Worm (Caenorhabditis elegans) whole organism, L1 larva: ENCODE measurements around the gene F41E6.15.
A peak's percentile ranks its signal among the peaks of the same experiment; 100 is the strongest.

Experiments
- C16A3.4 ChIP-seq: fragments of 150-350 bp; optimal IDR thresholded peaks from 2 replicates; lab custom pipeline; 2014; ENCODE audit warnings: missing biosample characterization, missing genetic modification characterization
- Y116A8C.19 ChIP-seq: sonication (generic microtip); optimal IDR thresholded peaks from 2 replicates; lab custom pipeline; 2016; ENCODE audit warnings: missing compliant biosample characterization, missing genetic modification characterization, borderline replicate concordance
- aha-1 ChIP-seq: fragments of 150-350 bp; optimal IDR thresholded peaks from 2 replicates; lab custom pipeline; 2014; ENCODE audit warnings: missing biosample characterization, missing genetic modification characterization
- aly-2 ChIP-seq: fragments of 150-350 bp; optimal IDR thresholded peaks from 2 replicates; lab custom pipeline; 2014; ENCODE audit warnings: missing biosample characterization, missing genetic modification characterization
- blmp-1 ChIP-seq: fragments of 150-350 bp; optimal IDR thresholded peaks from 2 replicates; lab custom pipeline; 2014; ENCODE audit warnings: missing biosample characterization, missing genetic modification characterization
- ceh-82 ChIP-seq, 3 experiments: fragments of 150-350 bp in 1 of 3; sonication (generic microtip) in 2 of 3; optimal IDR thresholded peaks; 2 replicates each; lab custom pipeline; 2014 to 2017; ENCODE audit warnings: missing biosample characterization in 3 of 3, missing genetic modification characterization in 3 of 3
- ceh-90 ChIP-seq: sonication (generic microtip); optimal IDR thresholded peaks from 2 replicates; lab custom pipeline; 2016; ENCODE audit warnings: missing genetic modification characterization, missing compliant biosample characterization
- dpl-1 ChIP-seq, 3 experiments: fragments of 150-350 bp in 2 of 3; sonication (generic microtip) in 1 of 3; optimal IDR thresholded peaks; 2 replicates each; lab custom pipeline; 2014 to 2017; ENCODE audit warnings: missing biosample characterization in 3 of 3, missing genetic modification characterization in 3 of 3, missing genetic modification reagents in 3 of 3
- dsc-1 ChIP-seq: sonication (generic microtip); optimal IDR thresholded peaks from 2 replicates; lab custom pipeline; 2016; ENCODE audit warnings: mild to moderate bottlenecking, missing genetic modification characterization, missing compliant biosample characterization
- efl-3 ChIP-seq: fragments of 200-800 bp; sonication (Bioruptor generic); optimal IDR thresholded peaks from 2 replicates; lab custom pipeline; 2018; ENCODE audit warnings: mild to moderate bottlenecking, missing genetic modification characterization, missing compliant biosample characterization
- egl-13 ChIP-seq: sonication (generic microtip); optimal IDR thresholded peaks from 2 replicates; lab custom pipeline; 2016; ENCODE audit warnings: missing genotype, missing genetic modification reagents, missing genetic modification characterization, missing compliant biosample characterization
- elt-2 ChIP-seq: sonication (generic microtip); optimal IDR thresholded peaks from 2 replicates; lab custom pipeline; 2016; ENCODE audit warnings: missing genetic modification characterization, mild to moderate bottlenecking, inconsistent platforms, missing compliant biosample characterization, missing genetic modification reagents
- elt-3 ChIP-seq, 6 experiments: fragments of 150-350 bp in 1 of 6; sonication (generic microtip); optimal IDR thresholded peaks; 2 replicates each; lab custom pipeline; 2017 to 2018; ENCODE audit warnings: missing biosample characterization in 6 of 6, missing genetic modification characterization in 6 of 6, inconsistent platforms in 1 of 6
- fkh-10 ChIP-seq: sonication (generic microtip); optimal IDR thresholded peaks from 2 replicates; lab custom pipeline; 2017; ENCODE audit warnings: missing biosample characterization, missing genetic modification reagents, missing genetic modification characterization
- fkh-4 ChIP-seq: sonication (generic microtip); optimal IDR thresholded peaks from 2 replicates; lab custom pipeline; 2016; ENCODE audit warnings: missing compliant biosample characterization, missing genetic modification characterization, borderline replicate concordance
- fkh-8 ChIP-seq: sonication (generic microtip); optimal IDR thresholded peaks from 2 replicates; lab custom pipeline; 2016; ENCODE audit warnings: mild to moderate bottlenecking, missing genetic modification characterization, missing compliant biosample characterization
- fos-1 ChIP-seq: fragments of 150-350 bp; optimal IDR thresholded peaks from 2 replicates; lab custom pipeline; 2014; ENCODE audit warnings: missing biosample characterization, missing genetic modification characterization
- grh-1 ChIP-seq: fragments of 200-800 bp; sonication (Bioruptor generic); IDR thresholded peaks from 2 replicates; pipeline ENCODE4 v1.3.6; 2022; ENCODE audit warnings: missing genetic modification reagents, missing genetic modification characterization, missing compliant biosample characterization
- hlh-4 ChIP-seq: sonication (generic microtip); optimal IDR thresholded peaks from 2 replicates; lab custom pipeline; 2016; ENCODE audit warnings: mild to moderate bottlenecking, missing genetic modification characterization, missing compliant biosample characterization
- irx-1 ChIP-seq: sonication (generic microtip); optimal IDR thresholded peaks from 2 replicates; lab custom pipeline; 2016; ENCODE audit warnings: missing genetic modification characterization, missing compliant biosample characterization
- isw-1 ChIP-seq: fragments of 200-800 bp; sonication (Bioruptor generic); IDR thresholded peaks from 2 replicates; pipeline ENCODE4 v1.3.6; 2022; ENCODE audit warnings: missing genetic modification characterization, missing compliant biosample characterization
- lin-14 ChIP-seq: fragments of 200-800 bp; sonication (Bioruptor generic); optimal IDR thresholded peaks from 2 replicates; lab custom pipeline; 2018; ENCODE audit warnings: mild to moderate bottlenecking, missing genetic modification characterization, moderate library complexity, missing compliant biosample characterization
- lin-35 ChIP-seq, 2 experiments: fragments of 150-350 bp; optimal IDR thresholded peaks; 2 replicates each; lab custom pipeline; 2014; ENCODE audit warnings: missing biosample characterization in 2 of 2, missing genetic modification characterization in 2 of 2, missing genetic modification reagents in 2 of 2
- nhr-11 ChIP-seq: fragments of 150-350 bp; optimal IDR thresholded peaks from 2 replicates; lab custom pipeline; 2014; ENCODE audit warnings: missing biosample characterization, missing genetic modification characterization
- nhr-28 ChIP-seq: fragments of 150-350 bp; optimal IDR thresholded peaks from 2 replicates; lab custom pipeline; 2014; ENCODE audit warnings: missing biosample characterization, missing genetic modification characterization
- nhr-47 ChIP-seq: sonication (generic microtip); optimal IDR thresholded peaks from 2 replicates; lab custom pipeline; 2016; ENCODE audit warnings: mild to moderate bottlenecking, missing genetic modification characterization, moderate library complexity, missing compliant biosample characterization
- nhr-85 ChIP-seq: sonication (generic microtip); peaks from one replicate; lab custom pipeline; 2016; ENCODE audit warnings: missing genetic modification characterization, inconsistent platforms, missing compliant biosample characterization
- nhr-90 ChIP-seq: sonication (generic microtip); optimal IDR thresholded peaks from 2 replicates; lab custom pipeline; 2016; ENCODE audit warnings: mild to moderate bottlenecking, missing genetic modification characterization, missing compliant biosample characterization; ENCODE audit not compliant: poor library complexity
- pag-3 ChIP-seq: sonication (generic microtip); optimal IDR thresholded peaks from 2 replicates; lab custom pipeline; 2017; ENCODE audit warnings: missing genetic modification characterization, mild to moderate bottlenecking, missing compliant biosample characterization, antibody characterized with exemption, borderline replicate concordance; ENCODE audit not compliant: insufficient read depth
- rnt-1 ChIP-seq: sonication (generic microtip); optimal IDR thresholded peaks from 2 replicates; lab custom pipeline; 2016; ENCODE audit warnings: mild to moderate bottlenecking, missing genetic modification characterization, moderate library complexity, missing compliant biosample characterization
- skn-1 ChIP-seq: fragments of 150-350 bp; optimal IDR thresholded peaks from 2 replicates; lab custom pipeline; 2014; ENCODE audit warnings: missing biosample characterization, missing genetic modification characterization
- snu-23 ChIP-seq: sonication (generic microtip); optimal IDR thresholded peaks from 2 replicates; lab custom pipeline; 2016; ENCODE audit warnings: missing genetic modification characterization, missing compliant biosample characterization
- sptf-1 ChIP-seq: fragments of 150-350 bp; optimal IDR thresholded peaks from 2 replicates; lab custom pipeline; 2014; ENCODE audit warnings: missing biosample characterization, missing genetic modification characterization
- sup-37 ChIP-seq: fragments of 200-800 bp; sonication (Bioruptor generic); optimal IDR thresholded peaks from 2 replicates; lab custom pipeline; 2018; ENCODE audit warnings: mild to moderate bottlenecking, missing genetic modification characterization, missing compliant biosample characterization
- tbx-2 ChIP-seq: sonication (generic microtip); optimal IDR thresholded peaks from 2 replicates; lab custom pipeline; 2016; ENCODE audit warnings: missing genetic modification characterization, missing compliant biosample characterization
- unc-130 ChIP-seq: fragments of 150-350 bp; optimal IDR thresholded peaks from 2 replicates; lab custom pipeline; 2017; ENCODE audit warnings: missing biosample characterization, missing genetic modification characterization, inconsistent platforms
- unc-86 ChIP-seq: sonication (generic microtip); optimal IDR thresholded peaks from 2 replicates; lab custom pipeline; 2016; ENCODE audit warnings: missing genetic modification characterization, missing compliant biosample characterization
- xbp-1 ChIP-seq: sonication (generic microtip); optimal IDR thresholded peaks from 2 replicates; lab custom pipeline; 2016; ENCODE audit warnings: missing genetic modification characterization, missing compliant biosample characterization
- ztf-4 ChIP-seq: fragments of 150-350 bp; optimal IDR thresholded peaks from 2 replicates; lab custom pipeline; 2014; ENCODE audit warnings: missing biosample characterization, missing genetic modification characterization

The F41E6.15 gene

DNA sequence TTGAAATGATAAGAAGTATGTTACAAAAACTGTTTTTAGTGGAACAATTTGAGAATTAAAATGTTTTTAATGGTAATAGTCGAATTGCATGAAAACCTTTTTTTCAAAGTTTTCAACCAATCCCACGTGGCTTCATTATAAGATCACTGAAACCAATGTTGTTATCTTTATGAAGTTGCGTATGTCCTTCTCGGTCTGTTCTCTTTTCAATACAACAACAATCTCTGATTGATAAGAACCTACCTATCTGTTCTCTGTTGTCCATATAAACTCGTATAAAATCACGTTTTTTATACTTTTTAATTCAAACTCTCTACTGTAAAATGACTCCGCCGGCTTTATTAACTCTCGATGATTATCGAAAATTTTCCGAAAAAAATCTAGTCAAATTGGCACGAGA lies 734 bp upstream of the F41E6.15 start, which contains the start of gene F41E6.5 (continued):
- TF ChIP-seq aha-1 = no peak
- no peak for TF ChIP-seq xbp-1 (tag; lab: Kevin White, UChicago)
- no peak for TF ChIP-seq hlh-4 (tag; lab: Kevin White, UChicago)
- TF ChIP-seq tbx-2 (tag; lab: Kevin White, UChicago) = no peak
- no peak for TF ChIP-seq C16A3.4 (tag; lab: Kevin White, UChicago)
- TF ChIP-seq grh-1 (GFP tag; lab: Robert Waterston, UW) = no peak
- TF ChIP-seq elt-3 (tag; optimal IDR thresholded peaks at IDR 0.05; lab: Kevin White, UChicago) = peak in 3 of 6 experiments; percentile 12 to 91 (median 24)
- TF ChIP-seq lin-35 (GFP tag; optimal IDR thresholded peaks at IDR 0.05; lab: Kevin White, UChicago) = peak in 1 of 2 experiments; percentile 26
- no peak for TF ChIP-seq nhr-11 (tag; lab: Kevin White, UChicago)
- TF ChIP-seq sptf-1 = no peak
- TF ChIP-seq unc-130 (tag; lab: Kevin White, UChicago) = no peak

DNA sequence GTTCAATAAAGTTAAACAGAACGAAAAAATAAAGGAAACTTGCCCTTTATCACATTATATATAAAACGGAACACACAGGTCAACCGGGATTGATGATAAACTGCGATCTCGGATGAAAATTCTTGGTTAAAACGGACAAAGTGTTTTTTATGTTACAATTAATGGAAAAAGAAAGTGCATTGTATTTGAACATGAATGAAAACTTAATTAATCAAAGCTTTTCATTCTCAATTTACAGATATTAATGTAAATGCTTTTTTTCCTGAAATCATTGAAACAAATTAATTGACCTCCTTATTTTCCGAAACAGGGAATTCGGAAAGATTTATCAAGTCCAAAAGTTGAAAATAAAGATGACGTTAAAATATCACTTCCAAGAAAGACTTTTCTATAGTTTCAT lies 1.1 kb downstream of the F41E6.15 start, which contains the start of gene F41E6.8:
TSS of gene F41E6.8 (minus strand) at position 101 of the 400 bp plus-strand sequence.
- TF ChIP-seq nhr-47 (no peak), egl-13 (no peak), nhr-85 (no peak), ztf-4 (no peak), ceh-90 (no peak), unc-86 (tag; lab: Kevin White, UChicago) (no peak), blmp-1 (no peak), fkh-8 (tag; lab: Kevin White, UChicago) (no peak)

ce11 chrV:8599957-8600356 lies 2.6 kb downstream of the F41E6.15 start:
- peak; percentile 92 for TF ChIP-seq fkh-4
- no peak for TF ChIP-seq nhr-28 (tag; lab: Kevin White, UChicago)
- no peak for TF ChIP-seq aly-2 (tag; lab: Kevin White, UChicago)
- no peak for TF ChIP-seq rnt-1 (tag; lab: Kevin White, UChicago)
- no peak for TF ChIP-seq elt-2 (tag; lab: Kevin White, UChicago)
- no peak for TF ChIP-seq irx-1 (tag; lab: Kevin White, UChicago)
- TF ChIP-seq nhr-11 (tag; lab: Kevin White, UChicago) = no peak
- no peak for TF ChIP-seq sptf-1
- no peak for TF ChIP-seq lin-14 (GFP tag; lab: Kevin White, UChicago)
- TF ChIP-seq sup-37 (GFP tag; lab: Kevin White, UChicago) = no peak
- no peak for TF ChIP-seq pag-3 (tag; lab: Kevin White, UChicago)
- peak; percentile 98 for TF ChIP-seq dsc-1

ce11 chrV:8599192-8599591 lies 3.3 kb downstream of the F41E6.15 start, which contains the start of gene F41E6.7:
TSS of gene F41E6.7 (minus strand) at chrV:8599292.
- no peak for TF ChIP-seq ceh-82 (tag; optimal IDR thresholded peaks at IDR 0.05; lab: Kevin White, UChicago)
- no peak for TF ChIP-seq sup-37 (GFP tag; lab: Kevin White, UChicago)
- no peak for TF ChIP-seq isw-1
- TF ChIP-seq fkh-10 (GFP tag; lab: Kevin White, UChicago) = no peak
- no peak for TF ChIP-seq nhr-90 (tag; lab: Kevin White, UChicago)
- TF ChIP-seq efl-3 (GFP tag; lab: Kevin White, UChicago) = no peak
- no peak for TF ChIP-seq C16A3.4 (tag; lab: Kevin White, UChicago)
- no peak for TF ChIP-seq snu-23
- TF ChIP-seq sptf-1 = no peak
- no peak for TF ChIP-seq fos-1 (tag; lab: Kevin White, UChicago)
- no peak for TF ChIP-seq Y116A8C.19
- no peak for TF ChIP-seq skn-1 (tag; lab: Kevin White, UChicago)
- no peak for TF ChIP-seq nhr-85
- TF ChIP-seq dpl-1 (GFP tag; optimal IDR thresholded peaks at IDR 0.05; lab: Kevin White, UChicago) = no peak
